Worm (Caenorhabditis elegans) whole organism, midembryonic: Measurements from ENCODE around the gene H12C20.7.
A peak's percentile ranks its signal among the peaks of the same experiment; 100 is the strongest.

Experiments used
- T22C8.4 ChIP-seq: fragments of 200-800 bp; sonication (Bioruptor generic); IDR thresholded peaks from 2 replicates; pipeline ENCODE4 v1.3.6; 2022; ENCODE audit warnings: missing genetic modification characterization, missing compliant biosample characterization
- cog-1 ChIP-seq: sonication (generic microtip); optimal IDR thresholded peaks from 2 replicates; lab custom pipeline; 2016; ENCODE audit warnings: missing genetic modification characterization, missing compliant biosample characterization
- flt-1 ChIP-seq: fragments of 200-800 bp; sonication (Bioruptor generic); IDR thresholded peaks from 2 replicates; pipeline ENCODE4 v1.3.6; 2022; ENCODE audit warnings: missing genetic modification characterization, missing compliant biosample characterization
- klf-2 ChIP-seq: fragments of 200-800 bp; sonication (Bioruptor generic); conservative IDR thresholded peaks from 2 replicates; pipeline ENCODE4 v1.3.6; 2022; ENCODE audit warnings: missing genetic modification reagents, missing genetic modification characterization, missing compliant biosample characterization
- med-1 ChIP-seq: sonication (generic microtip); optimal IDR thresholded peaks from 2 replicates; lab custom pipeline; 2017; ENCODE audit warnings: missing genetic modification characterization, mild to moderate bottlenecking, missing compliant biosample characterization, antibody characterized with exemption, missing genetic modification reagents; ENCODE audit not compliant: insufficient read depth
- ref-1 ChIP-seq: fragments of 200-800 bp; sonication (Bioruptor generic); conservative IDR thresholded peaks from 2 replicates; pipeline ENCODE4 v1.3.6; 2022; ENCODE audit warnings: missing genetic modification reagents, missing genetic modification characterization, missing compliant biosample characterization
- tab-1 ChIP-seq: fragments of 200-800 bp; sonication (Bioruptor generic); IDR thresholded peaks from 2 replicates; pipeline ENCODE4 v1.3.6; 2022; ENCODE audit warnings: missing genetic modification characterization, missing compliant biosample characterization
- ztf-23 ChIP-seq: fragments of 200-800 bp; sonication (Bioruptor generic); IDR thresholded peaks from 2 replicates; pipeline ENCODE4 v1.3.6; 2022; ENCODE audit warnings: missing genetic modification reagents, missing genetic modification characterization, missing compliant biosample characterization
- ztf-29 ChIP-seq: fragments of 200-800 bp; sonication (Bioruptor generic); IDR thresholded peaks from 2 replicates; pipeline ENCODE4 v1.3.6; 2022; ENCODE audit warnings: missing genetic modification reagents, missing genetic modification characterization, missing compliant biosample characterization

H12C20.7 gene

DNA sequence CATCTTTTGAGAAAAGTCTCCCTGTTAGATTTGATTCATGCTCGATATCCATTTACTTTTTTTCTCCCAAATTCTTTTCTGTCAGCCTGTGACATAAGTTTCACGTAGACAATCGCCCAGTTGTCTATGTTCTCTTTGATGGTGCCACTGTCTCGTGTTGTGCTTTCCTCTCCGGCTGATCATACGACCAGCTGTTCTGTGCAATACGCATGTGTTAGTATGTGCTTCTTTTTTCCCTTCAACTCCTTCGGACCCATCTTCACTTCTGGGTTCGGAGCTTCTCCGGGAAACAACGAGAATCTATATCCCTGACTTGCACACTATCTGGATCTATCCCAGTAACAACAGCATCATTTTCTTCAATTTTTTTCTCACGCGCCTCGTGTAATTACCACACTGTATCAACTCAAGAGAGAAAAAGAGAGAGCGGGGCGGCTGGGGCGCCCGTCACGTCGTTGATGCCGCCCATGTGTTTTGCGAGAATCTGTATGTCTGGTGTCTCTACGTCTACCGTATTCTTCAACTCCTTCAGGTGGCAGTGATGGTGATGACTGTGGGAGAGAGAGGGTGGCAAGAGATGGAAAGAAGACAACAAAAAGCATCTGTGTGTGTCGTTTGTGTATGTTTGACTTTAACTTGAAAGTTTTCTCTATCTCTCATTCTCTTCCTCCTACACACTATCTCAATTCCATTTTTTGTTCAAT is 40.8 kb downstream of the H12C20.7 start:
- no peak for TF ChIP-seq flt-1
- TF ChIP-seq ztf-29 (GFP tag; lab: Robert Waterston, UW): no peak
- TF ChIP-seq ref-1 (GFP tag; lab: Robert Waterston, UW): no peak
- TF ChIP-seq med-1 (GFP tag; lab: Kevin White, UChicago): no peak
- no peak for TF ChIP-seq ztf-23 (GFP tag; lab: Robert Waterston, UW)
- no peak for TF ChIP-seq T22C8.4
- TF ChIP-seq cog-1 (tag; lab: Kevin White, UChicago): no peak
- no peak for TF ChIP-seq klf-2 (GFP tag; lab: Robert Waterston, UW)
- no peak for TF ChIP-seq tab-1

DNA sequence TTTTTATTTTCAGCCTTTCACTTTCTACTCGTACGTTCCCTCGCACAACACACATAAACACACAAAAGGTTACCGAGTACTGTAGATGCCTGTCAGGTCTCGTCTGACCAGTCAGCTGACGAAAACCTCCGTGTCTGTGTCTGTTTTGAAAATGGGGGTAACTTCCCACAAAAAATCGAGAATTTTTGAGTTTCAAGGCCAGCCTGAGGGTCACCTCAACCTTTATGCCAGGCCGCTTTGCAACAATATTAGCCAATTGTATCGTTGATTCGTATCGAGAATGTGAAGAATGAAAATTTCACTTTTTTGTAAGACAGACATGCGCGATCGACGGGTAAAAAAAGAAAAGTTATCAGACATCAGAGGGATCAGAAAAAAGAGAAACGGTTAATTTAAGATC is 41.7 kb downstream of the H12C20.7 start:
- TF ChIP-seq ztf-29 (GFP tag; lab: Robert Waterston, UW) (no peak), med-1 (GFP tag; lab: Kevin White, UChicago) (no peak), ztf-23 (GFP tag; lab: Robert Waterston, UW) (no peak), tab-1 (no peak), T22C8.4 (no peak), flt-1 (no peak), ref-1 (GFP tag; lab: Robert Waterston, UW) (no peak), cog-1 (tag; lab: Kevin White, UChicago) (no peak)

DNA sequence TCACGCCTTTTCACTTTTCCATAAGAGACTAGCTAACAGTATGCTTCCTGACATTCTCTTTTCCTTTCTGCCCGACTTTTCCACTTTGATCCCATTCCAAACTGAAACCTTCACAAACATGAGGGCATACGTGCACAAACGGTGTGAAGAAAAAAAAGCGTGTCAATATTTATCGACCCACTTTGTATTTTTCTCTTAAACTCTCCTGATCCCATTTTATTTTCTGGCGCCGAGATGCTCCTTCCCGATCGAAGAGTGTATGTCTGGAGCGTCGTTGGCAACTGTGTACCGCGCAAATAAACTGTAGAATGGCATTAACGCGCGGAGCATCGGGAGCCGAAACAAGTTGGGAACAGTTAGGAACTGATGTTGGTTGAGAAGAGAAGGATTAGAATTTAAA is 43.2 kb downstream of the H12C20.7 start:
- TF ChIP-seq ztf-23 (GFP tag; lab: Robert Waterston, UW) (no peak), cog-1 (tag; lab: Kevin White, UChicago) (no peak), tab-1 (no peak), klf-2 (GFP tag; lab: Robert Waterston, UW) (no peak), T22C8.4 (no peak), ztf-29 (GFP tag; lab: Robert Waterston, UW) (no peak), flt-1 (no peak), ref-1 (GFP tag; lab: Robert Waterston, UW) (no peak), med-1 (GFP tag; lab: Kevin White, UChicago) (no peak)

DNA sequence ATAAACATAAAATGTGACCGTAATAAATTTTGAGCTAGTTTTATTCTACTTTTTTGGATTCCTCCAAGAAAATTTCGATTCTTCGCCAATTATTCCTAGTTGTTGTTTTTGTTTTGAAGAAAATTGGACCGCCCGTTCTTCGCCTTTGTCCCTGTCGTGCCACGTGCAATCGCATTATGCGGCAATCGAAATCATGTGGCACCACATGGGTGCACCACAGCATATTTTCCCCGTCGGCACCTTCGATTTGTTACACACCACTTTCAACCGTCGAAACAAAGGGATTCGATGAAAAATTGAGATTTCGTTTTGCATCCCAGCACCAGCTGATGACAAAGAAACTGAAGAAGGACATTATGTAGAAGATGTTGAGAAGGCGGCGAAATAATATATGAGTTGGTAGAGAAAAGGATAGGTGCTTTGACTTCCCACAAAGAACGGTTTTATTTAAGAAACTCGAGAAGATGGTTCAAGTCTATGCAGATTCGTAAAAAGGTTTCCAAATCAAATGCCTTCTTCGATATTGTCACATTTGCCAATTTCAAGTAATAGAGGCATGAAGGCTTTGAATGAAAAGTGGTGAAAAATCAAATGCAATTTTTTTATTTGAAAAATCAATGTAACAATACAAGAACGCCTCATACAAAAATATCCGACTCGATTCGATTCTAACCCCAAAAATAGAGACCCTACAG is 44.0 kb downstream of the H12C20.7 start:
- TF ChIP-seq flt-1 (no peak), ztf-29 (GFP tag; lab: Robert Waterston, UW) (no peak), med-1 (GFP tag; lab: Kevin White, UChicago) (no peak), T22C8.4 (no peak), klf-2 (GFP tag; lab: Robert Waterston, UW) (no peak), ref-1 (GFP tag; lab: Robert Waterston, UW) (no peak)

DNA sequence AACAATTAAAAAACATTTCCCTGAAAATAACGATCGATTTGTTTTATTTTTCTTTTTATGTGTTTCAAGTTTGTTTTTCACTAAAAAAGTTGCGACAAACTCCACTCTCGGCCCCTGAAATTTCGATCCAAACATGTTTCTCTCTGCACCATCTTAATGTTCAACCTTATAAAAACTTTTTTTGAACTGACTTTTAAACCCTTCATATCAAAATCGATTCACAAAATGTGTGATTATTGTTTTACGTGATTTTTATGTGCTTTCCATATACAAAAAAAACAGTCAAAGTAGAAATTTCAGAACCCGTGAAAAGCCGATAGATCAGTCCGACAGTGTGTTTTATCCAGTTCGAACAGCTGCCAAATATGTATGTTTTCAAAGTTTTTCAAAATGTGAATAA is 45.3 kb downstream of the H12C20.7 start, which contains the start of gene ccch-1:
ccch-1 (plus strand) TSS at position 301 of the 400 bp plus-strand sequence.
- TF ChIP-seq cog-1 (tag; lab: Kevin White, UChicago) (no peak), flt-1 (no peak), klf-2 (GFP tag; lab: Robert Waterston, UW) (no peak), ref-1 (GFP tag; lab: Robert Waterston, UW) (no peak), ztf-23 (GFP tag; lab: Robert Waterston, UW) (no peak), T22C8.4 (no peak), tab-1 (no peak), ztf-29 (GFP tag; lab: Robert Waterston, UW) (no peak), med-1 (GFP tag; lab: Kevin White, UChicago) (no peak)

DNA sequence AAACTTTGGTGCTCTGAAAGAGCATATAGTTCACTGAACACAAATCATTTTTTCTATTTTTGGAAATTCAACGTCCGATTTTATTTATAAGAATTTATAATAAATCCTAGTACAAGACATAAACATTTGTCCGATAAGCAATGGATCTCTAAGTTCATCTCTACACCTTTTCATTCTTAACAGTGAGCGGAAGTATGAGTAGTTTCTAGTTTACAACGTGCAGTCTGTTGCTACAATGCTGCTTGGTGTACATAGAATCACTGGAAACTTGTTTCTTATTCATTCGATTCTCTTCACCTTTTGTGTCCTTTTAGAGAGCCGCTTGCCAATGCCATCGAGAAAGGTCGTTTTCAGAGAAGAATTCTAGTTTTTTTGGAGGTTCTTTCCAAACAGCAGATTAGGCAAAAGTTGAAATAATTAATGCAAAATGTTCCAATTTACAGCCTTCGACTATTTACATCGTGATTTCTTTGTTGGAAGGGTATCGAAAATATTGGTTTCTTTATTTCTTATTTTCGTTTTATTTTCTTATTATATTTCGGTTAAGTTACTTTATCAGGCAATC is 45.8 kb downstream of the H12C20.7 start:
- TF ChIP-seq med-1 (GFP tag; lab: Kevin White, UChicago): no peak
- no peak for TF ChIP-seq ztf-29 (GFP tag; lab: Robert Waterston, UW)
- no peak for TF ChIP-seq T22C8.4
- TF ChIP-seq klf-2 (GFP tag; lab: Robert Waterston, UW): no peak
- TF ChIP-seq tab-1: no peak
- no peak for TF ChIP-seq cog-1 (tag; lab: Kevin White, UChicago)
- no peak for TF ChIP-seq ref-1 (GFP tag; lab: Robert Waterston, UW)
- no peak for TF ChIP-seq ztf-23 (GFP tag; lab: Robert Waterston, UW)
- no peak for TF ChIP-seq flt-1

DNA sequence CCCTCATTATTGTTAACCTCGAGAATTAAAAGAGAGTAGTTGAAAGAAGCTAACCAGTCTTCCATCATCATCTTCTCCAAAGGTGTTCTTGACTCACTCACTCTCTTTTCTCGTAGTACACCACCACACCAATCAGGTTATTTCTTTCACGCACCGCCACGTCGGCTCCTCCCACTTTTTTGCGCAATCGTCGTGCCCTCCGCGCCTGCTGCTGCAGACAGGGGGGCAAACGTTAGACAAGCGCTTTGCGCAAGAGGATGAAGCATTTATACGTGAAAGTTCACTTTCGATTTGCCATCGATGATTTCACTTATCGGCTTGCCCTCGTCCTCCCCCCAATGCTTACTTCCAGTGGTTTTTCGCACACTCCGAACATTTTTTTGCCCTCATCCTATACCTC is 47.5 kb downstream of the H12C20.7 start:
- TF ChIP-seq cog-1 (tag; lab: Kevin White, UChicago): no peak
- no peak for TF ChIP-seq flt-1
- no peak for TF ChIP-seq ztf-29 (GFP tag; lab: Robert Waterston, UW)
- no peak for TF ChIP-seq med-1 (GFP tag; lab: Kevin White, UChicago)
- TF ChIP-seq tab-1: no peak
- TF ChIP-seq ztf-23 (GFP tag; lab: Robert Waterston, UW): no peak
- no peak for TF ChIP-seq ref-1 (GFP tag; lab: Robert Waterston, UW)
- no peak for TF ChIP-seq T22C8.4
- no peak for TF ChIP-seq klf-2 (GFP tag; lab: Robert Waterston, UW)

DNA sequence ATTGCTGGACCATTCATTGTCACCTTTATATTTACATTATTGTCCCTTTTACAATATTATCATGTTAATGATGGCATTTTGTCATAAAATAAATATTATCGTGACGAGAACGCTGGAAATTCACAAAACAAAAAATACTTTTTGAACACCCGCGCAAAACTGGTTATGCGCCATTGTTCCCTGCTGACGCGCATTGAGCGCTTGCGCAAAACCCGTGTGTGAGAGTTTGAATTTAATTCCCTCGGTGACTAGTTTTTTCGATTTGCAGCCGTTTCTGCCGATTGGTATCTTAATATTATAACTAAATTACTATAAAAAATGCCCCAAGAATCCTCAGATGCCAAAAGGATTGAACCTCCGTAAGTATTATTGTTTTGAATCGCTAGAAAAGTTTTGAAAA is 51.3 kb downstream of the H12C20.7 start, which contains the start of gene pafo-1:
pafo-1 (plus strand) TSS at position 256 of the 400 bp plus-strand sequence.
- TF ChIP-seq flt-1: peak; percentile 67; the same call in 1 of the 2 replicates
- peak; percentile 78 for TF ChIP-seq ztf-23 (GFP tag; lab: Robert Waterston, UW)
- TF ChIP-seq cog-1 (tag; lab: Kevin White, UChicago): peak; percentile 52
- no peak; the same call in 1 of the 2 replicates for TF ChIP-seq T22C8.4
- peak; percentile 27 for TF ChIP-seq med-1 (GFP tag; lab: Kevin White, UChicago)
- peak; percentile 30; the same call in 1 of the 2 replicates for TF ChIP-seq tab-1
- no peak for TF ChIP-seq ref-1 (GFP tag; lab: Robert Waterston, UW)
